Worm (Caenorhabditis elegans) whole organism, L1 larva: ENCODE measurements around the gene nhr-177.

ENCODE experiments used
- aha-1 ChIP-seq: fragments of 150-350 bp; optimal IDR thresholded peaks from 2 replicates; lab custom pipeline; 2014; ENCODE audit warnings: missing biosample characterization, missing genetic modification characterization
- blmp-1 ChIP-seq: fragments of 150-350 bp; optimal IDR thresholded peaks from 2 replicates; lab custom pipeline; 2014; ENCODE audit warnings: missing biosample characterization, missing genetic modification characterization
- ceh-88 ChIP-seq: fragments of 200-800 bp; sonication (Bioruptor generic); IDR thresholded peaks from 2 replicates; pipeline ENCODE4 v1.3.6; 2022; ENCODE audit warnings: missing genetic modification characterization, missing compliant biosample characterization
- ceh-90 ChIP-seq: sonication (generic microtip); optimal IDR thresholded peaks from 2 replicates; lab custom pipeline; 2016; ENCODE audit warnings: missing genetic modification characterization, missing compliant biosample characterization
- ces-1 ChIP-seq: fragments of 150-350 bp; optimal IDR thresholded peaks from 2 replicates; lab custom pipeline; 2014; ENCODE audit warnings: missing biosample characterization, missing genetic modification reagents, missing genetic modification characterization
- dpl-1 ChIP-seq, 3 experiments: fragments of 150-350 bp in 2 of 3; sonication (generic microtip) in 1 of 3; optimal IDR thresholded peaks; 2 replicates each; lab custom pipeline; 2014 to 2017; ENCODE audit warnings: missing biosample characterization in 3 of 3, missing genetic modification characterization in 3 of 3, missing genetic modification reagents in 3 of 3
- efl-1 ChIP-seq, 4 experiments: fragments of 150-350 bp; optimal IDR thresholded peaks in 3 of 4; peaks in 1 of 4; 1 replicate in 1 of 4; 2 replicates in 3 of 4; lab custom pipeline; 2014; ENCODE audit warnings: missing biosample characterization in 2 of 4, missing genetic modification characterization in 2 of 4, missing genetic modification reagents in 2 of 4
- efl-3 ChIP-seq: fragments of 200-800 bp; sonication (Bioruptor generic); optimal IDR thresholded peaks from 2 replicates; lab custom pipeline; 2018; ENCODE audit warnings: mild to moderate bottlenecking, missing genetic modification characterization, missing compliant biosample characterization
- egl-13 ChIP-seq: sonication (generic microtip); optimal IDR thresholded peaks from 2 replicates; lab custom pipeline; 2016; ENCODE audit warnings: missing genotype, missing genetic modification reagents, missing genetic modification characterization, missing compliant biosample characterization
- egl-27 ChIP-seq, 2 experiments: fragments of 150-350 bp in 1 of 2; sonication (generic microtip); optimal IDR thresholded peaks; 3 replicates each; lab custom pipeline; 2017 to 2018; ENCODE audit warnings: missing biosample characterization in 2 of 2, missing genetic modification characterization in 2 of 2, missing genetic modification reagents in 2 of 2
- elt-2 ChIP-seq: sonication (generic microtip); optimal IDR thresholded peaks from 2 replicates; lab custom pipeline; 2016; ENCODE audit warnings: missing genetic modification characterization, mild to moderate bottlenecking, inconsistent platforms, missing compliant biosample characterization, missing genetic modification reagents
- grh-1 ChIP-seq: fragments of 200-800 bp; sonication (Bioruptor generic); IDR thresholded peaks from 2 replicates; pipeline ENCODE4 v1.3.6; 2022; ENCODE audit warnings: missing genetic modification reagents, missing genetic modification characterization, missing compliant biosample characterization
- hlh-17 ChIP-seq: fragments of 200-800 bp; sonication (Bioruptor generic); optimal IDR thresholded peaks from 2 replicates; lab custom pipeline; 2018; ENCODE audit warnings: missing genetic modification characterization, mild to moderate bottlenecking, missing compliant biosample characterization, moderate library complexity, borderline replicate concordance
- hpl-2 ChIP-seq: fragments of 150-350 bp; optimal IDR thresholded peaks from 2 replicates; lab custom pipeline; 2014; ENCODE audit warnings: missing biosample characterization, missing genetic modification reagents, missing genetic modification characterization
- jun-1 ChIP-seq: fragments of 150-350 bp; optimal IDR thresholded peaks from 2 replicates; lab custom pipeline; 2014; ENCODE audit warnings: missing biosample characterization, missing genetic modification reagents, missing genetic modification characterization
- lin-13 ChIP-seq: fragments of 150-350 bp; optimal IDR thresholded peaks from 2 replicates; lab custom pipeline; 2014; ENCODE audit warnings: missing biosample characterization, missing genetic modification reagents, missing genetic modification characterization
- lin-14 ChIP-seq: fragments of 200-800 bp; sonication (Bioruptor generic); optimal IDR thresholded peaks from 2 replicates; lab custom pipeline; 2018; ENCODE audit warnings: mild to moderate bottlenecking, missing genetic modification characterization, moderate library complexity, missing compliant biosample characterization
- lin-35 ChIP-seq, 2 experiments: fragments of 150-350 bp; optimal IDR thresholded peaks; 2 replicates each; lab custom pipeline; 2014; ENCODE audit warnings: missing biosample characterization in 2 of 2, missing genetic modification characterization in 2 of 2, missing genetic modification reagents in 2 of 2
- mab-9 ChIP-seq: fragments of 200-800 bp; sonication (Bioruptor generic); IDR thresholded peaks from 2 replicates; pipeline ENCODE4 v1.3.6; 2022; ENCODE audit warnings: missing genetic modification reagents, missing genetic modification characterization, missing compliant biosample characterization
- mep-1 ChIP-seq: fragments of 150-350 bp; optimal IDR thresholded peaks from 2 replicates; lab custom pipeline; 2014; ENCODE audit warnings: missing biosample characterization, missing genetic modification characterization
- nhr-11 ChIP-seq: fragments of 150-350 bp; optimal IDR thresholded peaks from 2 replicates; lab custom pipeline; 2014; ENCODE audit warnings: missing biosample characterization, missing genetic modification characterization
- nhr-12 ChIP-seq: sonication (generic microtip); optimal IDR thresholded peaks from 2 replicates; lab custom pipeline; 2017; ENCODE audit warnings: missing biosample characterization, missing genetic modification characterization
- nhr-20 ChIP-seq: sonication (generic microtip); optimal IDR thresholded peaks from 2 replicates; lab custom pipeline; 2016; ENCODE audit warnings: mild to moderate bottlenecking, missing genetic modification characterization, missing compliant biosample characterization
- nhr-237 ChIP-seq: fragments of 150-350 bp; optimal IDR thresholded peaks from 2 replicates; lab custom pipeline; 2014; ENCODE audit warnings: missing biosample characterization, missing genetic modification characterization
- nhr-47 ChIP-seq: sonication (generic microtip); optimal IDR thresholded peaks from 2 replicates; lab custom pipeline; 2016; ENCODE audit warnings: mild to moderate bottlenecking, missing genetic modification characterization, moderate library complexity, missing compliant biosample characterization
- nhr-71 ChIP-seq: sonication (generic microtip); optimal IDR thresholded peaks from 2 replicates; lab custom pipeline; 2016; ENCODE audit warnings: mild to moderate bottlenecking, missing genetic modification characterization, moderate library complexity, missing compliant biosample characterization
- nhr-76 ChIP-seq: sonication (generic microtip); optimal IDR thresholded peaks from 2 replicates; lab custom pipeline; 2017; ENCODE audit warnings: missing biosample characterization, missing genetic modification characterization
- nhr-77 ChIP-seq: fragments of 150-350 bp; optimal IDR thresholded peaks from 2 replicates; lab custom pipeline; 2014; ENCODE audit warnings: missing biosample characterization, missing genetic modification characterization
- nhr-84 ChIP-seq: sonication (generic microtip); optimal IDR thresholded peaks from 2 replicates; lab custom pipeline; 2017; ENCODE audit warnings: missing biosample characterization, missing genetic modification characterization
- nhr-85 ChIP-seq: sonication (generic microtip); peaks from one replicate; lab custom pipeline; 2016; ENCODE audit warnings: missing genetic modification characterization, inconsistent platforms, missing compliant biosample characterization
- nhr-90 ChIP-seq: sonication (generic microtip); optimal IDR thresholded peaks from 2 replicates; lab custom pipeline; 2016; ENCODE audit warnings: mild to moderate bottlenecking, missing genetic modification characterization, missing compliant biosample characterization; ENCODE audit not compliant: poor library complexity
- pag-3 ChIP-seq: sonication (generic microtip); optimal IDR thresholded peaks from 2 replicates; lab custom pipeline; 2017; ENCODE audit warnings: missing genetic modification characterization, mild to moderate bottlenecking, missing compliant biosample characterization, antibody characterized with exemption, borderline replicate concordance; ENCODE audit not compliant: insufficient read depth
- pax-3 ChIP-seq: fragments of 200-800 bp; sonication (Bioruptor generic); optimal IDR thresholded peaks from 2 replicates; lab custom pipeline; 2018; ENCODE audit warnings: mild to moderate bottlenecking, missing genetic modification characterization, moderate library complexity, missing compliant biosample characterization
- skn-1 ChIP-seq: fragments of 150-350 bp; optimal IDR thresholded peaks from 2 replicates; lab custom pipeline; 2014; ENCODE audit warnings: missing biosample characterization, missing genetic modification characterization
- snpc-4 ChIP-seq: fragments of 150-350 bp; optimal IDR thresholded peaks from 2 replicates; lab custom pipeline; 2014; ENCODE audit warnings: missing biosample characterization, missing genetic modification characterization
- snu-23 ChIP-seq: sonication (generic microtip); optimal IDR thresholded peaks from 2 replicates; lab custom pipeline; 2016; ENCODE audit warnings: missing genetic modification characterization, missing compliant biosample characterization
- tlp-1 ChIP-seq: fragments of 150-350 bp; optimal IDR thresholded peaks from 2 replicates; lab custom pipeline; 2014; ENCODE audit warnings: missing biosample characterization, missing genetic modification characterization
- unc-130 ChIP-seq: fragments of 150-350 bp; optimal IDR thresholded peaks from 2 replicates; lab custom pipeline; 2017; ENCODE audit warnings: missing biosample characterization, missing genetic modification characterization, inconsistent platforms
- unc-62 ChIP-seq: fragments of 150-350 bp; optimal IDR thresholded peaks from 2 replicates; lab custom pipeline; 2014; ENCODE audit warnings: missing biosample characterization, missing genetic modification reagents, missing genetic modification characterization
- unc-86 ChIP-seq: sonication (generic microtip); optimal IDR thresholded peaks from 2 replicates; lab custom pipeline; 2016; ENCODE audit warnings: missing genetic modification characterization, missing compliant biosample characterization
- unc-98 ChIP-seq: fragments of 200-800 bp; sonication (Bioruptor generic); IDR thresholded peaks from 2 replicates; pipeline ENCODE4 v1.3.6; 2022; ENCODE audit warnings: missing genetic modification characterization, missing compliant biosample characterization
- vab-15 ChIP-seq: sonication (generic microtip); optimal IDR thresholded peaks from 2 replicates; lab custom pipeline; 2017; ENCODE audit warnings: missing genotype, mild to moderate bottlenecking, missing genetic modification characterization, missing compliant biosample characterization
- zag-1 ChIP-seq: fragments of 150-350 bp; optimal IDR thresholded peaks from 2 replicates; lab custom pipeline; 2014; ENCODE audit warnings: missing biosample characterization, missing genetic modification characterization
- zip-4 ChIP-seq: fragments of 200-800 bp; sonication (Bioruptor generic); optimal IDR thresholded peaks from 2 replicates; lab custom pipeline; 2018; ENCODE audit warnings: mild to moderate bottlenecking, missing genetic modification characterization, moderate library complexity, missing compliant biosample characterization
- ztf-11 ChIP-seq, 2 experiments: sonication (generic microtip); optimal IDR thresholded peaks; 2 replicates each; lab custom pipeline; 2016 to 2017; ENCODE audit warnings: missing genetic modification characterization in 2 of 2, missing biosample characterization in 1 of 2, missing compliant biosample characterization in 1 of 2
- ztf-4 ChIP-seq: fragments of 150-350 bp; optimal IDR thresholded peaks from 2 replicates; lab custom pipeline; 2014; ENCODE audit warnings: missing biosample characterization, missing genetic modification characterization

The nhr-177 gene

ce11 chrV:1599088-1599487, 11.0 kb upstream of the nhr-177 start:
- TF ChIP-seq snu-23 (GFP tag; lab: Kevin White, UChicago) (peak; percentile 14), lin-35 (GFP tag; optimal IDR thresholded peaks at IDR 0.05; lab: Kevin White, UChicago) (peak in 1 of 2 experiments; percentile 28), efl-1 (optimal IDR thresholded peaks at IDR 0.05; lab: Kevin White, UChicago) (peak in 1 of 2 experiments; percentile 15), efl-1 (GFP tag; optimal IDR thresholded peaks at IDR 0.05 in 1 of 2; lab: Kevin White, UChicago) (peak in 1 of 2 experiments; percentile 87), nhr-20 (tag; lab: Kevin White, UChicago) (peak; percentile 6), dpl-1 (GFP tag; optimal IDR thresholded peaks at IDR 0.05; lab: Kevin White, UChicago) (peak in 1 of 3 experiments; percentile 20), nhr-71 (tag; lab: Kevin White, UChicago) (peak; percentile 29)

ce11 chrV:1600561-1601088, 9.4 kb upstream of the nhr-177 start, which contains the start of gene F16B4.2:
Gene F16B4.2, plus strand, starts transcription at chrV:1601038.
- TF ChIP-seq efl-1 (optimal IDR thresholded peaks at IDR 0.05; lab: Kevin White, UChicago) = no peak
- peak in 1 of 2 experiments; percentile 72 for TF ChIP-seq efl-1 (GFP tag; optimal IDR thresholded peaks at IDR 0.05 in 1 of 2; lab: Kevin White, UChicago)
- TF ChIP-seq egl-27 (tag; optimal IDR thresholded peaks at IDR 0.05; lab: Kevin White, UChicago) = no peak

- TF ChIP-seq ztf-11 (tag; optimal IDR thresholded peaks at IDR 0.05; lab: Kevin White, UChicago) (no peak), nhr-84 (no peak), ceh-90 (tag; lab: Kevin White, UChicago) (no peak), efl-1 (optimal IDR thresholded peaks at IDR 0.05; lab: Kevin White, UChicago) (no peak), efl-1 (GFP tag; optimal IDR thresholded peaks at IDR 0.05 in 1 of 2; lab: Kevin White, UChicago) (peak in 1 of 2 experiments; percentile 82), nhr-85 (tag; lab: Kevin White, UChicago) (peak; percentile 68), nhr-76 (no peak), pag-3 (tag; lab: Kevin White, UChicago) (no peak), zag-1 (tag; lab: Kevin White, UChicago) (no peak), lin-14 (GFP tag; lab: Kevin White, UChicago) (no peak), efl-3 (GFP tag; lab: Kevin White, UChicago) (no peak), elt-2 (tag; lab: Kevin White, UChicago) (peak; percentile 76), nhr-90 (tag; lab: Kevin White, UChicago) (peak; percentile 52), lin-13 (GFP tag; lab: Kevin White, UChicago) (no peak), tlp-1 (no peak), jun-1 (tag; lab: Kevin White, UChicago) (no peak), zip-4 (GFP tag; lab: Kevin White, UChicago) (no peak), mep-1 (no peak), aha-1 (no peak), hpl-2 (GFP tag; lab: Kevin White, UChicago) (no peak), blmp-1 (tag; lab: Kevin White, UChicago) (peak; percentile 18), mab-9 (no peak), pax-3 (tag; lab: Kevin White, UChicago) (no peak), nhr-237 (tag; lab: Kevin White, UChicago) (no peak), snpc-4 (tag; lab: Kevin White, UChicago) (no peak), egl-13 (tag; lab: Kevin White, UChicago) (no peak), nhr-12 (tag; lab: Kevin White, UChicago) (no peak), nhr-47 (no peak), egl-27 (tag; optimal IDR thresholded peaks at IDR 0.05; lab: Kevin White, UChicago) (no peak), vab-15 (tag; lab: Kevin White, UChicago) (no peak), ceh-88 (GFP tag; lab: Robert Waterston, UW) (no peak), unc-130 (tag; lab: Kevin White, UChicago) (no peak), unc-98 (GFP tag; lab: Robert Waterston, UW) (no peak), unc-62 (no peak), unc-86 (tag; lab: Kevin White, UChicago) (no peak), nhr-11 (tag; lab: Kevin White, UChicago) (no peak), hlh-17 (no peak), ces-1 (no peak), ztf-4 (tag; lab: Kevin White, UChicago) (no peak), snu-23 (GFP tag; lab: Kevin White, UChicago) (peak; percentile 33), nhr-77 (tag; lab: Kevin White, UChicago) (peak; percentile 74), skn-1 (tag; lab: Kevin White, UChicago) (no peak), grh-1 (GFP tag; lab: Robert Waterston, UW) (no peak)
Observed at ce11 chrV:1607790-1608189, 2.3 kb upstream of the nhr-177 start, which contains the start of gene nhr-178. Gene nhr-178, minus strand, starts transcription at chrV:1607953.
